Worm (Caenorhabditis elegans) whole organism, L4/young adult: ENCODE measurements around the gene K11D9.3.
"Not testable (repeated sequence)": the region's sequence is repeated elsewhere in the genome, so short reads cannot be mapped to it uniquely, and the experiment has no call there.

ENCODE experiments used
- W03F9.2 ChIP-seq: fragments of 150-350 bp; optimal IDR thresholded peaks from 2 replicates; lab custom pipeline; 2014; ENCODE audit warnings: missing biosample characterization, missing genetic modification characterization
- dao-5 ChIP-seq: sonication (generic microtip); optimal IDR thresholded peaks from 2 replicates; lab custom pipeline; 2016; ENCODE audit warnings: missing genotype, missing genetic modification characterization, moderate library complexity, missing compliant biosample characterization
- him-1 ChIP-seq: sonication (generic microtip); optimal IDR thresholded peaks from 2 replicates; lab custom pipeline; 2016; ENCODE audit warnings: missing genotype, missing genetic modification reagents, missing genetic modification characterization, missing compliant biosample characterization

The K11D9.3 gene

ce11 chrIII:10783052-10783451 lies 19.0 kb downstream of the K11D9.3 start:
- TF ChIP-seq him-1 (tag; lab: Kevin White, UChicago) (no peak), dao-5 (tag; lab: Kevin White, UChicago) (no peak), W03F9.2 (no peak)

- TF ChIP-seq W03F9.2, result no peak
- no peak for TF ChIP-seq dao-5 (tag; lab: Kevin White, UChicago)
- TF ChIP-seq him-1 (tag; lab: Kevin White, UChicago), result no peak
These were observed 20.5 kb downstream of the K11D9.3 start, which contains the start of gene ptr-19 for ce11 chrIII:10781553-10781952. TSS of gene ptr-19 (plus strand) at chrIII:10781853.

- TF ChIP-seq him-1 (tag; lab: Kevin White, UChicago) (no peak), W03F9.2 (no peak), dao-5 (tag; lab: Kevin White, UChicago) (no peak)
These were observed 32.3 kb downstream of the K11D9.3 start for ce11 chrIII:10769693-10770092.

DNA sequence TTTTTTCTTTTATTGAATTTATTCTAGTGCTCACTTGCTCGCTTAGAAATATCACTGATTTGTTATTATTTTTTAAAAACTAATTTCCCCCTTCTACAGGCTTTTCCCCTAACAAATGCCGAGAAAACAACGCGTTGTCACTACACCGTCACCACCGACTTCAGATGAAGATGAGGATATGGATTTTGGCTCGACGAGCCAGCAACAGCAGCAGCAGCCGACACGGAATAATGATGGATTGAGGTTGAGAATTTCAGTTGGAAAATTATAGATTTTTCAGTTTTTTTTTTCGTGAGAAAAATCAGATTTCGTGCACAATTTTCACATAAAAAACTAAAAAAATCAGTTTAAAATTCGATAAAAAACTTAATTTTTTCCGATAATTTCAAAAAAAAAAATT lies 39.0 kb downstream of the K11D9.3 start, which contains the start of gene dpy-28:
Gene dpy-28 (plus strand): TSS at position 100 of the 400 bp plus-strand sequence.
- TF ChIP-seq him-1 (tag; lab: Kevin White, UChicago), result no peak
- TF ChIP-seq W03F9.2, result no peak
- TF ChIP-seq dao-5 (tag; lab: Kevin White, UChicago), result no peak

- TF ChIP-seq W03F9.2 (peak; percentile 99), dao-5 (tag; lab: Kevin White, UChicago) (peak; percentile 89), him-1 (tag; lab: Kevin White, UChicago) (peak; percentile 99)
These were observed 42.7 kb downstream of the K11D9.3 start, which contains the start of gene tasp-1 for ce11 chrIII:10759050-10760023. TSS of gene tasp-1 (plus strand) at chrIII:10759307.

DNA sequence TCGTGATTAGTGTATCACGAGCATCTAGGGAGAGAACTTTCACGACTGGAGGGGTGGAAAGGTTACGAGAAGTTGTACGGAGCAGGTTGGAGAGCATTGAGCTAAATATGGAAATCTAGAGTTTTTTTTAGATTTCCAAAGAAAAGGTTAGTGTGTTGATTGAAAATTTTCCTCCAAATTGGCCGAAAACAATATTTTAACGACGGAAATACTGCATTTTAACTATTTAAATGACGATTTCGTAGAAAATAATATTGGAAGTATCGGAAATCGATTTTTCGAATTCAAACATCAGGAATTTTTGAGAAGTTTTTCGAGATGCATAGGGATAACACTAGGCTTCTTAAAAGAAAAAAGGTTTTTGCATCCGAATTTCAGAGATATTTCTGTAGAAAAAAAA lies 43.6 kb downstream of the K11D9.3 start, which contains the start of gene K01G5.10:
Gene K01G5.10 (minus strand): TSS at position 101 of the 400 bp plus-strand sequence.
- no peak for TF ChIP-seq him-1 (tag; lab: Kevin White, UChicago)
- TF ChIP-seq W03F9.2, result no peak
- no peak for TF ChIP-seq dao-5 (tag; lab: Kevin White, UChicago)

DNA sequence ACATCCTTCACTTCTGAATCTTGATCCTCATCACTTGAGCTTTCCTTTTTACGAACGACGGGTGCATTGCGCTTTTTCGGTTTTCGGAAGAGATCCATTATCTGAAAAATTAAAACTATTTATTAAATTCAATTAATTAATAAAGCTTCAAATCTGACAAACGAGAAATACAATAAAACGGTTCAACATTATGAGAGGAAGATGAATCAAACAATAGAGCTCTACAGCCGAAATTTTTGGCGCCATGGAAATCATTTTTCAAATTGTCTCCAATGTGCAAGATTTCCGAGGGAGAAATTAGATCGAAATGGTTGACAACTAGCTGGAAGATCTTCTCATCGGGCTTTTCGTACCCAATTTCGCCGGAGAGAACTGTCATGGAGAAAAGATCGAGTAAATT lies 44.5 kb downstream of the K11D9.3 start, which contains the start of gene rnf-113:
Gene rnf-113 (minus strand): TSS at position 101 of the 400 bp plus-strand sequence.
- no peak for TF ChIP-seq him-1 (tag; lab: Kevin White, UChicago)
- TF ChIP-seq dao-5 (tag; lab: Kevin White, UChicago), result no peak
- TF ChIP-seq W03F9.2, result no peak

- TF ChIP-seq dao-5 (tag; lab: Kevin White, UChicago), result no peak
- TF ChIP-seq him-1 (tag; lab: Kevin White, UChicago), result no peak
- no peak for TF ChIP-seq W03F9.2
These were observed 46.4 kb downstream of the K11D9.3 start, which contains the start of gene hpl-2 for ce11 chrIII:10755480-10756066. TSS of gene hpl-2 (minus strand) at chrIII:10755530.

- TF ChIP-seq dao-5 (tag; lab: Kevin White, UChicago) (no peak), him-1 (tag; lab: Kevin White, UChicago) (no peak), W03F9.2 (no peak)
These were observed 47.6 kb downstream of the K11D9.3 start for ce11 chrIII:10754379-10754778.

DNA sequence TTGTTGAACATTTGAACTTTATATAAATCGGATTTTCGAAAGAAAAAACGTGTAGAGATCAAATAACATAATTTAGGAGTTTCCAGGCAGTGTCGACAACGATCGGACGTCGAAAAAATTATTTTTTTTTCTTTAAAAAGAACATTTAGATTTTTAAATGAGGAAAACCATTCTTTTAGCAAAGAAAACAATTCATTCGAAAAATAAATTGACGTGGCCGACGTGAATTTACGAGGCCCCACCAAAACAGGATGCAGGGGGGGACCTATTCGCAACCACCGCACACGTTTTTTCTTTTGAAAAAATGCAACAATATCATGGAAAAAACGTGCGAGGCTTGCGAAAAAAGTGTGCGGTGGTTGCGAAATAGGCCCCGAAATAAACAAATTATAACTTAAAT lies 52.0 kb downstream of the K11D9.3 start, which contains the start of gene enu-3.6:
Gene enu-3.6 (plus strand): TSS at position 392 of the 400 bp plus-strand sequence.
- TF ChIP-seq him-1 (tag; lab: Kevin White, UChicago); dao-5 (tag; lab: Kevin White, UChicago); W03F9.2: not testable (repeated sequence)

ce11 chrIII:10747620-10748479 lies 54.2 kb downstream of the K11D9.3 start, which contains the start of the genes ran-1 and dkc-1:
TSS of gene ran-1 (minus strand) at chrIII:10747728.
TSS of gene dkc-1 (plus strand) at chrIII:10748429.
- TF ChIP-seq him-1 (tag; lab: Kevin White, UChicago) (no peak), W03F9.2 (peak; percentile 87)
